Fruit fly (Drosophila melanogaster): Measurements from ENCODE around the gene CG3638.

DNA sequence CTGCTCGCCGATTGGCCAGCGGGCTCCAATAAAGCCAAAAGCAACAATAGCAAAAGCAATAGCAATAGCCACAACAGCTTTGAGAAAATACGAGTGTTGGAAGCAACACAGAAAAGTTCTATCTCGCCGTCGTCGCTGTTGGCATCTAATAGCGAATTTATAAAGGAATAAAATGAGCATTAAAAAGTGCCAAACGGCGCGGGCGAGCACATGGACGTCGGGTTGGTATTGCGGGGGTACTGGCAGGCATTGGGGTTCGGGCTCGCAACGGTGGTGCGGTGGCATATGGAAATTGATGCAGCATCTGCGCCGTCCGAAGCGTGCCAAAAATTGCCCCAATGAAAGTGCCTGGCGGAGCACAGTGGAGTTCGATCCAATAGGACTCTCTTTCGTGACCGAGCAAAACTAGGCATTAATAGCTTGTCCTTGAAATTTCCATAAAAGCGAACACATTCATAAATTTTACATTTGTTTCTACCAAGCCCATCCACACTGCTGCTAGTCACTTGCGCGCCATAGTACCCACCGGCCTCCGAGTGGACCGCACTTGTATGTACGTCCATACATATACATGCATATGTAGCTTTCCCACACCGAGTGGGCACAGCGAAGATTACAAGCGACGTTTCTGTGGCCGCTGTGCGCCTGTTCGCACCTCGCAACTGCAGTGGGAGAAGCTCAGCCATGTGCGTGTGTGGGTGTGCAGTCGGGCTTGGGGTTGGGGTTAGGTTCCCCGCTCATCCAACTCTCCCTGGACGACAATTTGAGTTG is 40.5 kb upstream of the CG3638 start:
- TF ChIP-seq CG12605 (GFP tag; IDR thresholded peaks at IDR 0.05) = peak; percentile 96
- peak; percentile 73 for TF ChIP-seq gl (tag; optimal IDR thresholded peaks at IDR 0.05)
- TF ChIP-seq CG17806 (tag; optimal IDR thresholded peaks at IDR 0.05) = peak; percentile 84
- TF ChIP-seq CG34367 (tag; optimal IDR thresholded peaks at IDR 0.05) = peak; percentile 88
- peak; percentile 53 for TF ChIP-seq EcR (GFP tag; optimal IDR thresholded peaks at IDR 0.05)
- peak; percentile 95 for TF ChIP-seq CG10348 (GFP tag; IDR thresholded peaks at IDR 0.05)
- peak; percentile 86 for TF ChIP-seq CG15710 (tag; optimal IDR thresholded peaks at IDR 0.05)
- TF ChIP-seq CG8159 (tag; optimal IDR thresholded peaks at IDR 0.05) = peak; percentile 88
- peak; percentile 95 for TF ChIP-seq CG8301 (tag; optimal IDR thresholded peaks at IDR 0.05)
- TF ChIP-seq CG4496 (GFP tag; IDR thresholded peaks at IDR 0.05) = peak; percentile 99
- TF ChIP-seq Pif1B (GFP tag; optimal IDR thresholded peaks at IDR 0.05) = peak; percentile 91
